Fruit fly (Drosophila melanogaster): ENCODE measurements around the gene dy.
A peak's percentile ranks its signal among the peaks of the same experiment; 100 is the strongest.

dy gene

DNA sequence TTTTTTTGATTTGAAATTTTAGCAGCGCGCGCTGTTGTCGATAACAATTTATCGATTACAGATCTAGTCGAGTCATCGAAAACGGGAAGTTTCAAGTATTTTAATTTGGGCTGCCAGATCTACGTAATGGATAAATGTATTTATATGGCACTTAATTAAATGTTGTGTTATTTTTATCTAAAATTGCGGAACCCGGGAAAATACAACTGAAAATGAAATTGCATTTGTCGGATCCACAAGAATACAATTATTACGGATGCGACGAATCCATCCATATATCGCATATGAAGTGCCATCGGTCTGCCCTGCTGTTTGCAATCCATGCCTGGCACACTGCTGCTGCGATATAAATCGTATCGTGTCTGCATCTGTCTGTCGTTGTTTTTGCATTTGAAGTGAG lies 58.4 kb downstream of the dy start, which contains the start of gene Tango10 (continued):
- peak; percentile 74 for TF ChIP-seq nerfin-2 (GFP tag; IDR thresholded peaks at IDR 0.05; ENCODE audit: partially characterized antibody)
- no peak for TF ChIP-seq CG17612 (GFP tag; IDR thresholded peaks at IDR 0.05)
- peak; percentile 51 for TF ChIP-seq Aef1 (GFP tag; IDR thresholded peaks at IDR 0.05)
- TF ChIP-seq chn (GFP tag; optimal IDR thresholded peaks at IDR 0.05) = peak; percentile 23
- no peak for TF ChIP-seq fru (optimal IDR thresholded peaks at IDR 0.05)
- TF ChIP-seq klu (GFP tag; IDR thresholded peaks at IDR 0.05) = no peak
- peak; percentile 18; the same call in 1 of the 2 replicates for TF ChIP-seq ara (GFP tag; IDR thresholded peaks at IDR 0.05)
- no peak for TF ChIP-seq ems (GFP tag; optimal IDR thresholded peaks at IDR 0.05)
- no peak for TF ChIP-seq fd3F (GFP tag; optimal IDR thresholded peaks at IDR 0.05)
- TF ChIP-seq zen (tag; optimal IDR thresholded peaks at IDR 0.05) = peak; percentile 57
- TF ChIP-seq croc (GFP tag; conservative IDR thresholded peaks at IDR 0.05) = peak; percentile 24; the same call in 1 of the 3 replicates
- peak; percentile 34; the same call in 1 of the 2 replicates for TF ChIP-seq CG14441 (GFP tag; IDR thresholded peaks at IDR 0.05)
- TF ChIP-seq Lim3 (GFP tag; IDR thresholded peaks at IDR 0.05) = no peak
- TF ChIP-seq NfI (GFP tag; optimal IDR thresholded peaks at IDR 0.05) = peak; percentile 45
- TF ChIP-seq CG10274 (GFP tag; optimal IDR thresholded peaks at IDR 0.05) = no peak
- TF ChIP-seq YL-1 (GFP tag; optimal IDR thresholded peaks at IDR 0.05) = peak; percentile 63
- TF ChIP-seq D19B (GFP tag; optimal IDR thresholded peaks at IDR 0.05) = no peak
- no peak for TF ChIP-seq disco-r (GFP tag; optimal IDR thresholded peaks at IDR 0.05)
- TF ChIP-seq Dll (GFP tag; IDR thresholded peaks at IDR 0.05; ENCODE audit: partially characterized antibody) = peak; percentile 86
- peak; percentile 55 for TF ChIP-seq Chrac-16 (GFP tag; optimal IDR thresholded peaks at IDR 0.05)
- no peak; the same call in 1 of the 2 replicates for TF ChIP-seq bbx (GFP tag; IDR thresholded peaks at IDR 0.05; ENCODE audit: partially characterized antibody)
- TF ChIP-seq CG4617 (GFP tag; optimal IDR thresholded peaks at IDR 0.05; ENCODE audit: borderline replicate concordance) = peak; percentile 88
- TF ChIP-seq peb (GFP tag; IDR thresholded peaks at IDR 0.05) = peak; percentile 18; the same call in 1 of the 2 replicates
- no peak for TF ChIP-seq CG10209 (GFP tag; optimal IDR thresholded peaks at IDR 0.05)
- 0 out of 2 replicates have a peak, but pooled peaks have one; percentile 13 for TF ChIP-seq Oaz (GFP tag; IDR thresholded peaks at IDR 0.05)
- peak; percentile 21 for TF ChIP-seq pnt (GFP tag; optimal IDR thresholded peaks at IDR 0.05)
- TF ChIP-seq Med (GFP tag) = peak; percentile 78
- TF ChIP-seq Doc2 (GFP tag; IDR thresholded peaks at IDR 0.05) = no peak
- TF ChIP-seq CG3995 (GFP tag; optimal IDR thresholded peaks at IDR 0.05) = peak; percentile 46
- peak; percentile 12 for TF ChIP-seq D19A (tag; optimal IDR thresholded peaks at IDR 0.05)
